Worm (Caenorhabditis elegans) whole organism, L4/young adult: ENCODE data around the gene C50F7.5.

Source experiments
- W03F9.2 ChIP-seq: fragments of 150-350 bp; optimal IDR thresholded peaks from 2 replicates; lab custom pipeline; 2014; ENCODE audit warnings: missing biosample characterization, missing genetic modification characterization
- dao-5 ChIP-seq: sonication (generic microtip); optimal IDR thresholded peaks from 2 replicates; lab custom pipeline; 2016; ENCODE audit warnings: missing genotype, missing genetic modification characterization, moderate library complexity, missing compliant biosample characterization
- him-1 ChIP-seq: sonication (generic microtip); optimal IDR thresholded peaks from 2 replicates; lab custom pipeline; 2016; ENCODE audit warnings: missing genotype, missing genetic modification reagents, missing genetic modification characterization, missing compliant biosample characterization

DNA sequence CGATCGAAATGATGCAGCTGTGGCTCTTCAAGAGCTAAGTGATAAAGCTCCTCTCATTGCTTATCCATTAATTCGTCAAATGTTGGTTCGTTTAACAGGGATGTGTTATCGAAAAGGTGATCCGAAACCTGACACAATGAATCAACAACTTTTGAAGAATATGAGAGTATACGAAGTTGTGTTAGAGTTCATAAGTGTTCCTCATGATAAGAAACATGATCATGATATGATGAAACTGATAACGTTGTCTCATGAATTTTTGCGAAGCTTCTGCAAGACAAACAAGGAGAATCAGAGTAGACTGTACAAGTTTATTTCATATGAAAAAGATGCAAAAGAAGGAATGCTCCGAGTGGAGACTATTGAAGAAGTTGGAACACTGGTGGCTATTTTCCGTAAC lies 37.2 kb upstream of the C50F7.5 start:
- TF ChIP-seq W03F9.2 (no peak), him-1 (tag; lab: Kevin White, UChicago) (no peak), dao-5 (no peak)
